Fruit fly (Drosophila melanogaster) whole organism, embryonic: ENCODE measurements around the gene Pdhb.

Experiments used
- ATbp ChIP-seq: fragments of 200-800 bp; sonication (Bioruptor generic); optimal IDR thresholded peaks from 2 replicates; lab custom pipeline; 2017; ENCODE audit warnings: missing biosample characterization, mild to moderate bottlenecking, missing genetic modification characterization, missing genetic modification reagents
- Asciz ChIP-seq: fragments of 200-800 bp; sonication (Bioruptor generic); optimal IDR thresholded peaks from 2 replicates; lab custom pipeline; 2017; ENCODE audit warnings: missing biosample characterization, mild to moderate bottlenecking, missing genetic modification characterization, missing genetic modification reagents
- Atf6 ChIP-seq: fragments of 200-800 bp; sonication (Bioruptor generic); IDR thresholded peaks from 2 replicates; pipeline ENCODE4 v1.3.6; 2022; ENCODE audit warnings: missing biosample characterization, missing genetic modification characterization
- CG10321 ChIP-seq: fragments of 200-800 bp; sonication (Bioruptor generic); IDR thresholded peaks from 2 replicates; pipeline ENCODE4 v1.3.6; 2022; ENCODE audit warnings: missing biosample characterization, missing genetic modification characterization
- CG12219 ChIP-seq: fragments of 200-800 bp; sonication (Bioruptor generic); optimal IDR thresholded peaks from 3 replicates; lab custom pipeline; 2018; ENCODE audit warnings: missing biosample characterization, mild to moderate bottlenecking, missing genetic modification characterization
- CG12769 ChIP-seq: fragments of 200-800 bp; sonication (Bioruptor generic); optimal IDR thresholded peaks from 2 replicates; lab custom pipeline; 2019; ENCODE audit warnings: missing biosample characterization, mild to moderate bottlenecking, missing genetic modification characterization, moderate library complexity
- CG13894 ChIP-seq: fragments of 200-800 bp; sonication (Bioruptor generic); optimal IDR thresholded peaks from 3 replicates; lab custom pipeline; 2018; ENCODE audit warnings: missing biosample characterization, mild to moderate bottlenecking, missing genetic modification characterization, moderate library complexity
- CG14710 ChIP-seq: fragments of 200-800 bp; sonication (Bioruptor generic); optimal IDR thresholded peaks from 3 replicates; lab custom pipeline; 2019; ENCODE audit warnings: missing biosample characterization, mild to moderate bottlenecking, missing genetic modification characterization, moderate library complexity
- CG15696 ChIP-seq: fragments of 200-800 bp; sonication (Bioruptor generic); optimal IDR thresholded peaks from 2 replicates; lab custom pipeline; 2019; ENCODE audit warnings: missing biosample characterization, mild to moderate bottlenecking, missing genetic modification characterization, moderate library complexity
- CG2199 ChIP-seq: fragments of 200-800 bp; sonication (Bioruptor generic); IDR thresholded peaks from 3 replicates; pipeline ENCODE4 v1.3.6; 2022; ENCODE audit warnings: missing biosample characterization, missing genetic modification characterization
- CG30020 ChIP-seq: fragments of 200-800 bp; optimal IDR thresholded peaks from 2 replicates; lab custom pipeline; 2019; ENCODE audit warnings: missing biosample characterization, mild to moderate bottlenecking, missing genetic modification characterization, moderate library complexity
- CG32767 ChIP-seq: fragments of 200-800 bp; sonication (Bioruptor generic); IDR thresholded peaks from 2 replicates; pipeline ENCODE4 v1.3.6; 2022; ENCODE audit warnings: missing biosample characterization, missing genetic modification characterization
- CG3407 ChIP-seq: fragments of 200-800 bp; sonication (Bioruptor generic); optimal IDR thresholded peaks from 2 replicates; lab custom pipeline; 2018; ENCODE audit warnings: missing biosample characterization, mild to moderate bottlenecking, missing genetic modification characterization
- CG3995 ChIP-seq: fragments of 200-800 bp; sonication (Bioruptor generic); optimal IDR thresholded peaks from 3 replicates; lab custom pipeline; 2016; ENCODE audit warnings: missing biosample characterization, missing genetic modification characterization
- CG4360 ChIP-seq: fragments of 200-800 bp; sonication (Bioruptor generic); IDR thresholded peaks from 2 replicates; pipeline ENCODE4 v1.3.6; 2022; ENCODE audit warnings: missing biosample characterization, missing genetic modification characterization
- CG4424 ChIP-seq: fragments of 200-800 bp; sonication (Bioruptor generic); optimal IDR thresholded peaks from 3 replicates; lab custom pipeline; 2016; ENCODE audit warnings: missing biosample characterization, missing genetic modification characterization
- CG4707 ChIP-seq: fragments of 200-800 bp; sonication (Bioruptor generic); optimal IDR thresholded peaks from 2 replicates; lab custom pipeline; 2018; ENCODE audit warnings: missing biosample characterization, mild to moderate bottlenecking, missing genetic modification characterization, moderate library complexity
- CG9727 ChIP-seq: fragments of 200-800 bp; sonication (Bioruptor generic); optimal IDR thresholded peaks from 3 replicates; lab custom pipeline; 2017; ENCODE audit warnings: missing biosample characterization, mild to moderate bottlenecking, missing genetic modification characterization
- Chrac-16 ChIP-seq: fragments of 200-800 bp; sonication (Bioruptor generic); optimal IDR thresholded peaks from 3 replicates; lab custom pipeline; 2016; ENCODE audit warnings: missing biosample characterization, missing genetic modification characterization
- D ChIP-seq, 2 experiments: fragments of 200-800 bp in 1 of 2; fragments of >200 bp in 1 of 2; sonication (Bioruptor generic) in 1 of 2; optimal IDR thresholded peaks; 2 replicates in 1 of 2; 3 replicates in 1 of 2; lab custom pipeline; 2017; ENCODE audit warnings: mild to moderate bottlenecking in 1 of 2, missing biosample characterization in 1 of 2, missing genetic modification characterization in 1 of 2, missing genetic modification reagents in 1 of 2
- Dbx ChIP-seq: fragments of 200-800 bp; sonication (Bioruptor generic); IDR thresholded peaks from 3 replicates; pipeline ENCODE4 v1.3.6; 2022; ENCODE audit warnings: missing biosample characterization, missing genetic modification characterization
- HLH54F ChIP-seq: fragments of 200-800 bp; sonication (Bioruptor generic); optimal IDR thresholded peaks from 3 replicates; lab custom pipeline; 2016; ENCODE audit warnings: missing biosample characterization, missing genetic modification characterization
- Med ChIP-seq: fragments of 200-800 bp; sonication (Bioruptor generic); peaks from one replicate; lab custom pipeline; 2016; ENCODE audit warnings: missing biosample characterization, missing genetic modification characterization, mild to moderate bottlenecking, inconsistent platforms, moderate library complexity
- Nf-YC ChIP-seq: fragments of 200-800 bp; optimal IDR thresholded peaks from 3 replicates; lab custom pipeline; 2019; ENCODE audit warnings: missing biosample characterization, mild to moderate bottlenecking, missing genetic modification characterization, moderate library complexity
- PHDP ChIP-seq: fragments of 200-800 bp; sonication (Bioruptor generic); optimal IDR thresholded peaks from 3 replicates; lab custom pipeline; 2018; ENCODE audit warnings: missing biosample characterization, mild to moderate bottlenecking, missing genetic modification characterization, moderate library complexity
- Pdp1 ChIP-seq, 2 experiments: fragments of 200-800 bp; sonication (Bioruptor generic); optimal IDR thresholded peaks; 3 replicates each; lab custom pipeline; 2016; ENCODE audit warnings: missing biosample characterization in 2 of 2, missing genetic modification characterization in 2 of 2, mild to moderate bottlenecking in 1 of 2, moderate library complexity in 1 of 2
- Sin3A ChIP-seq: fragments of >200 bp; optimal IDR thresholded peaks from 2 replicates; lab custom pipeline; 2018
- Stat92E ChIP-seq, 3 experiments: fragments of >200 bp in 2 of 3; fragments of 200-800 bp in 1 of 3; sonication (Bioruptor generic) in 1 of 3; optimal IDR thresholded peaks; 2 replicates each; lab custom pipeline; 2017 to 2019; ENCODE audit warnings: missing biosample characterization in 3 of 3, missing genetic modification characterization in 3 of 3, mild to moderate bottlenecking in 1 of 3, moderate library complexity in 1 of 3
- bigmax ChIP-seq: fragments of 200-800 bp; sonication (Bioruptor generic); optimal IDR thresholded peaks from 2 replicates; lab custom pipeline; 2018; ENCODE audit warnings: missing biosample characterization, mild to moderate bottlenecking, missing genetic modification characterization
- bsh ChIP-seq, 2 experiments: fragments of 200-800 bp; sonication (Bioruptor generic); optimal IDR thresholded peaks; 2 replicates each; lab custom pipeline; 2017 to 2018; ENCODE audit warnings: mild to moderate bottlenecking in 2 of 2, missing biosample characterization in 2 of 2, missing genetic modification characterization in 2 of 2, moderate library complexity in 1 of 2
- chif ChIP-seq, 2 experiments: fragments of 200-800 bp; sonication (Bioruptor generic); optimal IDR thresholded peaks; 3 replicates each; lab custom pipeline; 2016; ENCODE audit warnings: missing biosample characterization in 2 of 2, missing genetic modification characterization in 2 of 2
- crp ChIP-seq, 2 experiments: fragments of 200-800 bp; sonication (Bioruptor generic); optimal IDR thresholded peaks; 2 replicates in 1 of 2; 3 replicates in 1 of 2; lab custom pipeline; 2017; ENCODE audit warnings: missing biosample characterization in 2 of 2, missing genetic modification characterization in 2 of 2, mild to moderate bottlenecking in 1 of 2, moderate library complexity in 1 of 2
- cwo ChIP-seq: fragments of 200-800 bp; sonication (Bioruptor generic); optimal IDR thresholded peaks from 3 replicates; lab custom pipeline; 2017; ENCODE audit warnings: missing biosample characterization, missing genetic modification characterization, mild to moderate bottlenecking, moderate library complexity, missing genetic modification reagents
- ewg ChIP-seq: fragments of 200-800 bp; sonication (Bioruptor generic); optimal IDR thresholded peaks from 3 replicates; lab custom pipeline; 2017; ENCODE audit warnings: mild to moderate bottlenecking, missing biosample characterization, missing genetic modification reagents, missing genetic modification characterization
- fru ChIP-seq: fragments of >200 bp; optimal IDR thresholded peaks from 2 replicates; lab custom pipeline; 2017
- grn ChIP-seq: fragments of 200-800 bp; sonication (Bioruptor generic); optimal IDR thresholded peaks from 3 replicates; lab custom pipeline; 2017; ENCODE audit warnings: missing biosample characterization, missing genetic modification characterization
- ham ChIP-seq: fragments of 200-800 bp; sonication (Bioruptor generic); IDR thresholded peaks from 2 replicates; pipeline ENCODE4 v1.3.6; 2022; ENCODE audit warnings: missing biosample characterization, missing genetic modification characterization
- klu ChIP-seq: fragments of 200-800 bp; sonication (Bioruptor generic); IDR thresholded peaks from 2 replicates; pipeline ENCODE4 v1.3.6; 2022; ENCODE audit warnings: missing biosample characterization, missing genetic modification characterization
- maf-S ChIP-seq: fragments of 200-800 bp; sonication (Bioruptor generic); optimal IDR thresholded peaks from 2 replicates; lab custom pipeline; 2016; ENCODE audit warnings: missing biosample characterization, missing genetic modification characterization
- nerfin-1 ChIP-seq: fragments of 200-800 bp; sonication (Bioruptor generic); optimal IDR thresholded peaks from 3 replicates; lab custom pipeline; 2019; ENCODE audit warnings: missing biosample characterization, mild to moderate bottlenecking, missing genetic modification characterization, moderate library complexity
- onecut ChIP-seq: fragments of 200-800 bp; sonication (Bioruptor generic); IDR thresholded peaks from 2 replicates; pipeline ENCODE4 v1.3.6; 2022; ENCODE audit warnings: missing biosample characterization, missing genetic modification characterization
- otp ChIP-seq: fragments of 200-800 bp; sonication (Bioruptor generic); IDR thresholded peaks from 3 replicates; pipeline ENCODE4, ENCODE4 v1.3.6; 2022; ENCODE audit warnings: missing biosample characterization, missing genetic modification characterization
- run ChIP-seq: fragments of 200-800 bp; sonication (Bioruptor generic); optimal IDR thresholded peaks from 3 replicates; lab custom pipeline; 2018; ENCODE audit warnings: missing biosample characterization, mild to moderate bottlenecking, missing genetic modification characterization
- so ChIP-seq: fragments of 200-800 bp; sonication (Bioruptor generic); IDR thresholded peaks from 3 replicates; pipeline ENCODE4 v1.3.6; 2022; ENCODE audit warnings: missing biosample characterization, missing genetic modification characterization
- sug ChIP-seq: fragments of 200-800 bp; optimal IDR thresholded peaks from 2 replicates; lab custom pipeline; 2019; ENCODE audit warnings: missing biosample characterization, mild to moderate bottlenecking, missing genetic modification characterization, moderate library complexity
- vfl ChIP-seq: fragments of 200-800 bp; sonication (Bioruptor generic); optimal IDR thresholded peaks from 2 replicates; lab custom pipeline; 2016; ENCODE audit warnings: missing biosample characterization, missing genetic modification characterization
- wor ChIP-seq: fragments of 200-800 bp; sonication (Bioruptor generic); IDR thresholded peaks from 2 replicates; pipeline ENCODE4 v1.3.6; 2022; ENCODE audit warnings: missing biosample characterization, missing genetic modification characterization

Pdhb gene

dm6 chr3R:29083459-29084457 lies 29.1 kb upstream of the Pdhb start (continued):
- peak in 1 of 3 experiments; percentile 36 for TF ChIP-seq Stat92E (GFP tag; optimal IDR thresholded peaks at IDR 0.05; lab: Kevin White, UChicago)
- peak; percentile 56 for TF ChIP-seq Asciz (GFP tag; lab: Kevin White, UChicago)
- no peak for TF ChIP-seq Chrac-16 (GFP tag; lab: Kevin White, UChicago)
- no peak for TF ChIP-seq nerfin-1 (tag; lab: Kevin White, UChicago)
- no peak for TF ChIP-seq D (optimal IDR thresholded peaks at IDR 0.05; lab: Kevin White, UChicago)
- no peak for TF ChIP-seq D (GFP tag; optimal IDR thresholded peaks at IDR 0.05; lab: Kevin White, UChicago)
- peak in 1 of 2 experiments; percentile 89 for TF ChIP-seq Pdp1 (GFP tag; optimal IDR thresholded peaks at IDR 0.05; lab: Kevin White, UChicago)
- TF ChIP-seq CG3995 (GFP tag; lab: Kevin White, UChicago): no peak
- TF ChIP-seq bigmax (GFP tag; lab: Kevin White, UChicago): no peak
- TF ChIP-seq fru: no peak
- peak; percentile 81 for TF ChIP-seq CG2199 (GFP tag; lab: Robert Waterston, UW)
- peak; percentile 57 for TF ChIP-seq CG3407 (GFP tag; lab: Kevin White, UChicago)
- no peak for TF ChIP-seq HLH54F
- TF ChIP-seq CG9727 (GFP tag; lab: Kevin White, UChicago): peak; percentile 17
- no peak for TF ChIP-seq crp (GFP tag; optimal IDR thresholded peaks at IDR 0.05; lab: Kevin White, UChicago)
- TF ChIP-seq CG12219 (GFP tag; lab: Kevin White, UChicago): peak; percentile 36
- no peak for TF ChIP-seq cwo (GFP tag; lab: Kevin White, UChicago)
- TF ChIP-seq CG12769: no peak
- no peak for TF ChIP-seq run (tag; lab: Kevin White, UChicago)
- TF ChIP-seq bsh (GFP tag; optimal IDR thresholded peaks at IDR 0.05; lab: Kevin White, UChicago): peak; percentile 13 to 44
- no peak for TF ChIP-seq CG13894
- no peak for TF ChIP-seq maf-S (GFP tag; lab: Kevin White, UChicago)
- TF ChIP-seq ewg (GFP tag; lab: Kevin White, UChicago): no peak
- peak; percentile 63; the same call in 1 of the 2 replicates for TF ChIP-seq CG32767 (GFP tag; lab: Robert Waterston, UW)
- peak; percentile 70 for TF ChIP-seq ATbp
- TF ChIP-seq CG4707 (GFP tag; lab: Kevin White, UChicago): peak; percentile 54
- TF ChIP-seq CG4424 (GFP tag; lab: Kevin White, UChicago): no peak
- TF ChIP-seq CG15696: peak; percentile 6
- no peak for TF ChIP-seq Dbx
- TF ChIP-seq PHDP (tag; lab: Kevin White, UChicago): peak; percentile 5
- TF ChIP-seq Med (GFP tag; lab: Kevin White, UChicago): peak; percentile 55
- TF ChIP-seq Nf-YC (tag; lab: Kevin White, UChicago): peak; percentile 12
- TF ChIP-seq CG30020 (tag; lab: Kevin White, UChicago): no peak
- TF ChIP-seq otp (GFP tag; lab: Robert Waterston, UW): 0 out of 3 replicates have a peak, but pooled peaks have one; percentile 11
- TF ChIP-seq so (GFP tag; lab: Robert Waterston, UW): 0 out of 3 replicates have a peak, but pooled peaks have one; percentile 38
- no peak for TF ChIP-seq sug (tag; lab: Kevin White, UChicago)
- peak; percentile 52 for TF ChIP-seq grn (GFP tag; lab: Kevin White, UChicago)
- no peak for TF ChIP-seq Atf6 (GFP tag; lab: Robert Waterston, UW)
- TF ChIP-seq ham (GFP tag; lab: Robert Waterston, UW): no peak
- peak; percentile 25 for TF ChIP-seq CG14710
- 0 out of 2 replicates have a peak, but pooled peaks have one; percentile 24 for TF ChIP-seq CG4360 (GFP tag; lab: Robert Waterston, UW)
- no peak for TF ChIP-seq wor (GFP tag; lab: Robert Waterston, UW)
- TF ChIP-seq onecut (GFP tag; lab: Robert Waterston, UW): peak; percentile 20; the same call in 1 of the 2 replicates
- no peak for TF ChIP-seq chif (GFP tag; optimal IDR thresholded peaks at IDR 0.05; lab: Kevin White, UChicago)
- TF ChIP-seq CG10321 (GFP tag; lab: Robert Waterston, UW): peak; percentile 48; the same call in 1 of the 2 replicates
- no peak for TF ChIP-seq Sin3A (lab: Kevin White, UChicago)
- no peak for TF ChIP-seq vfl (GFP tag; lab: Kevin White, UChicago)
- no peak for TF ChIP-seq klu (GFP tag; lab: Robert Waterston, UW)
